Worm (Caenorhabditis elegans) whole organism, L2 larva: ENCODE data around the gene ZC204.6.

Source experiments
- R02D3.7 ChIP-seq: fragments of 150-350 bp; optimal IDR thresholded peaks from 2 replicates; lab custom pipeline; 2014; ENCODE audit warnings: missing biosample characterization, missing genetic modification characterization
- blmp-1 ChIP-seq: sonication (generic microtip); optimal IDR thresholded peaks from 2 replicates; lab custom pipeline; 2017; ENCODE audit warnings: missing genetic modification characterization, mild to moderate bottlenecking, missing compliant biosample characterization, antibody characterized with exemption, moderate library complexity; ENCODE audit not compliant: insufficient read depth
- fos-1 ChIP-seq: fragments of 150-350 bp; optimal IDR thresholded peaks from 2 replicates; lab custom pipeline; 2014; ENCODE audit warnings: missing biosample characterization, missing genetic modification characterization
- unc-62 ChIP-seq: fragments of 150-350 bp; optimal IDR thresholded peaks from 2 replicates; lab custom pipeline; 2014; ENCODE audit warnings: missing biosample characterization, missing genetic modification reagents, missing genetic modification characterization

- TF ChIP-seq unc-62 (GFP tag; lab: Kevin White, UChicago) (no peak), blmp-1 (tag; lab: Kevin White, UChicago) (no peak), R02D3.7 (tag; lab: Kevin White, UChicago) (no peak), fos-1 (tag; lab: Kevin White, UChicago) (no peak)
Observed at ce11 chrII:1640496-1640895, 4.1 kb downstream of the ZC204.6 start, which contains the start of gene srh-72.
